Worm (Caenorhabditis elegans): Measurements from ENCODE around the gene D2096.9.

D2096.9 gene

ce11 chrIV:8377501-8377900 is 5.1 kb downstream of the D2096.9 start, which contains the start of gene D2096.7:
D2096.7 (minus strand) TSS chrIV:8377630.
- TF ChIP-seq ceh-9 (tag; optimal IDR thresholded peaks at IDR 0.05) (no peak), nhr-12 (tag; optimal IDR thresholded peaks at IDR 0.05) (no peak), nhr-43 (tag; optimal IDR thresholded peaks at IDR 0.05; ENCODE audit: poor library complexity, severe bottlenecking) (peak; percentile 31), nhr-23 (tag; optimal IDR thresholded peaks at IDR 0.05) (no peak), elt-2 (tag; optimal IDR thresholded peaks at IDR 0.05) (peak; percentile 2), lsy-12 (tag; optimal IDR thresholded peaks at IDR 0.05) (peak; percentile 6), tbx-2 (tag; optimal IDR thresholded peaks at IDR 0.05) (no peak), ceh-16 (tag; optimal IDR thresholded peaks at IDR 0.05) (no peak), ama-1 (optimal IDR thresholded peaks at IDR 0.05) (peak; percentile 77), ztf-4 (tag; optimal IDR thresholded peaks at IDR 0.05) (peak; percentile 47)

ce11 chrIV:8376923-8377322 is 5.7 kb downstream of the D2096.9 start:
- TF ChIP-seq ZK546.5 (tag; optimal IDR thresholded peaks at IDR 0.05) (no peak), skn-1 (tag; optimal IDR thresholded peaks at IDR 0.05) (no peak), nfya-1 (tag; optimal IDR thresholded peaks at IDR 0.05; ENCODE audit: insufficient read depth) (peak; percentile 44), eor-1 (tag; optimal IDR thresholded peaks at IDR 0.05) (no peak), pha-4 (tag; optimal IDR thresholded peaks at IDR 0.05) (peak; percentile 55)

ce11 chrIV:8375381-8375780 is 7.2 kb downstream of the D2096.9 start:
- peak; percentile 59 for TF ChIP-seq lin-15B (tag; optimal IDR thresholded peaks at IDR 0.05)
- peak; percentile 72 for TF ChIP-seq pqm-1 (tag; optimal IDR thresholded peaks at IDR 0.05)
- TF ChIP-seq nhr-28 (tag; optimal IDR thresholded peaks at IDR 0.05), result no peak
- no peak for TF ChIP-seq sea-2 (GFP tag; optimal IDR thresholded peaks at IDR 0.05)
- TF ChIP-seq elt-3 (tag; optimal IDR thresholded peaks at IDR 0.05), result no peak
- TF ChIP-seq egl-5 (tag; optimal IDR thresholded peaks at IDR 0.05), result peak; percentile 71
- peak; percentile 81 for TF ChIP-seq nhr-43 (tag; optimal IDR thresholded peaks at IDR 0.05; ENCODE audit: poor library complexity, severe bottlenecking)
- peak; percentile 59 for TF ChIP-seq tbx-2 (tag; optimal IDR thresholded peaks at IDR 0.05)
- TF ChIP-seq elt-1 (tag; optimal IDR thresholded peaks at IDR 0.05), result no peak
- peak; percentile 30 for TF ChIP-seq ztf-4 (tag; optimal IDR thresholded peaks at IDR 0.05)
- TF ChIP-seq lsy-12 (tag; optimal IDR thresholded peaks at IDR 0.05), result peak; percentile 79
- TF ChIP-seq snpc-4 (tag; optimal IDR thresholded peaks at IDR 0.05), result peak; percentile 63
- peak; percentile 56 for TF ChIP-seq nhr-23 (tag; optimal IDR thresholded peaks at IDR 0.05)
- peak; percentile 84 for TF ChIP-seq ama-1 (optimal IDR thresholded peaks at IDR 0.05)
- TF ChIP-seq zag-1 (tag; optimal IDR thresholded peaks at IDR 0.05), result no peak
- peak; percentile 59 for TF ChIP-seq nhr-25 (tag; optimal IDR thresholded peaks at IDR 0.05)
- no peak for TF ChIP-seq unc-62 (GFP tag; optimal IDR thresholded peaks at IDR 0.05)
- TF ChIP-seq lin-39 (tag; optimal IDR thresholded peaks at IDR 0.05), result peak; percentile 90
- TF ChIP-seq nhr-76 (tag; optimal IDR thresholded peaks at IDR 0.05), result no peak
- peak; percentile 7 for TF ChIP-seq egl-27 (tag; optimal IDR thresholded peaks at IDR 0.05)
- peak; percentile 79 for TF ChIP-seq R02D3.7 (tag; optimal IDR thresholded peaks at IDR 0.05)
- no peak for TF ChIP-seq ceh-28 (tag; optimal IDR thresholded peaks at IDR 0.05)
- no peak for TF ChIP-seq ztf-11 (tag; optimal IDR thresholded peaks at IDR 0.05)
- no peak for TF ChIP-seq nhr-237 (tag; optimal IDR thresholded peaks at IDR 0.05)
- peak; percentile 57 for TF ChIP-seq skn-1 (tag; optimal IDR thresholded peaks at IDR 0.05)
- peak; percentile 88 for TF ChIP-seq pha-4 (tag; optimal IDR thresholded peaks at IDR 0.05)
- TF ChIP-seq elt-2 (tag; optimal IDR thresholded peaks at IDR 0.05), result peak; percentile 66
- peak; percentile 55 for TF ChIP-seq jun-1 (tag; optimal IDR thresholded peaks at IDR 0.05)
- TF ChIP-seq ceh-82 (tag; optimal IDR thresholded peaks at IDR 0.05), result peak; percentile 18
- TF ChIP-seq nfya-1 (tag; optimal IDR thresholded peaks at IDR 0.05; ENCODE audit: insufficient read depth), result peak; percentile 80

- TF ChIP-seq ztf-11 (tag; optimal IDR thresholded peaks at IDR 0.05) (no peak), snpc-4 (tag; optimal IDR thresholded peaks at IDR 0.05) (no peak), nhr-12 (tag; optimal IDR thresholded peaks at IDR 0.05) (no peak)
Observed at ce11 chrIV:8369135-8369534, 13.5 kb downstream of the D2096.9 start, which contains the start of gene D2096.6. D2096.6 (minus strand) TSS chrIV:8369235.

ce11 chrIV:8367887-8368286 is 14.7 kb downstream of the D2096.9 start:
- TF ChIP-seq ama-1 (optimal IDR thresholded peaks at IDR 0.05), result no peak
- no peak for TF ChIP-seq nfya-1 (tag; optimal IDR thresholded peaks at IDR 0.05; ENCODE audit: insufficient read depth)
- TF ChIP-seq lin-39 (tag; optimal IDR thresholded peaks at IDR 0.05), result no peak
- TF ChIP-seq ztf-4 (tag; optimal IDR thresholded peaks at IDR 0.05), result no peak
- TF ChIP-seq mml-1 (tag; optimal IDR thresholded peaks at IDR 0.05), result no peak
- TF ChIP-seq ZK546.5 (tag; optimal IDR thresholded peaks at IDR 0.05), result no peak
- no peak for TF ChIP-seq nhr-12 (tag; optimal IDR thresholded peaks at IDR 0.05)
- no peak for TF ChIP-seq nhr-77 (tag; optimal IDR thresholded peaks at IDR 0.05)
- no peak for TF ChIP-seq egl-27 (tag; optimal IDR thresholded peaks at IDR 0.05)
- no peak for TF ChIP-seq eor-1 (tag; optimal IDR thresholded peaks at IDR 0.05)
- TF ChIP-seq ceh-28 (tag; optimal IDR thresholded peaks at IDR 0.05), result no peak
- TF ChIP-seq ztf-11 (tag; optimal IDR thresholded peaks at IDR 0.05), result no peak

Data from whole organism, L3 larva.